Fruit fly (Drosophila melanogaster) whole organism, embryonic: Measurements from ENCODE around the gene Ak3.

Experiments used
- ATbp ChIP-seq: fragments of 200-800 bp; sonication (Bioruptor generic); optimal IDR thresholded peaks from 2 replicates; lab custom pipeline; 2017; ENCODE audit warnings: missing biosample characterization, mild to moderate bottlenecking, missing genetic modification characterization, missing genetic modification reagents
- Abd-B ChIP-seq: fragments of 200-800 bp; sonication (Bioruptor generic); optimal IDR thresholded peaks from 2 replicates; lab custom pipeline; 2018; ENCODE audit warnings: missing biosample characterization, mild to moderate bottlenecking, missing genetic modification characterization, moderate library complexity
- CG10274 ChIP-seq: fragments of 200-800 bp; sonication (Bioruptor generic); optimal IDR thresholded peaks from 3 replicates; lab custom pipeline; 2017; ENCODE audit warnings: missing biosample characterization, mild to moderate bottlenecking, missing genetic modification characterization
- CG11560 ChIP-seq: fragments of 200-800 bp; sonication (Bioruptor generic); IDR thresholded peaks from 3 replicates; pipeline ENCODE4 v1.3.6; 2022; ENCODE audit warnings: missing biosample characterization, missing genetic modification characterization
- CG1233 ChIP-seq: fragments of 200-800 bp; sonication (Bioruptor generic); optimal IDR thresholded peaks from 4 replicates; lab custom pipeline; 2018; ENCODE audit warnings: missing biosample characterization, mild to moderate bottlenecking, missing genetic modification characterization
- CG13775 ChIP-seq: fragments of 200-800 bp; sonication (Bioruptor generic); optimal IDR thresholded peaks from 3 replicates; lab custom pipeline; 2017; ENCODE audit warnings: missing biosample characterization, mild to moderate bottlenecking, missing genetic modification characterization
- CG15514 ChIP-seq: fragments of 200-800 bp; sonication (Bioruptor generic); optimal IDR thresholded peaks from 3 replicates; lab custom pipeline; 2017; ENCODE audit warnings: missing biosample characterization, missing genetic modification characterization, mild to moderate bottlenecking, moderate library complexity, missing genetic modification reagents
- CG17186 ChIP-seq: fragments of 200-800 bp; sonication (Bioruptor generic); optimal IDR thresholded peaks from 3 replicates; lab custom pipeline; 2017; ENCODE audit warnings: missing biosample characterization, missing genetic modification reagents, missing genetic modification characterization
- CG17361 ChIP-seq: fragments of 200-800 bp; sonication (Bioruptor generic); IDR thresholded peaks from 3 replicates; pipeline ENCODE4 v1.3.6; 2022; ENCODE audit warnings: missing biosample characterization, missing genetic modification characterization
- CG17568 ChIP-seq: fragments of 200-800 bp; sonication (Bioruptor generic); optimal IDR thresholded peaks from 2 replicates; lab custom pipeline; 2018; ENCODE audit warnings: missing biosample characterization, mild to moderate bottlenecking, missing genetic modification characterization, moderate library complexity
- CG31365 ChIP-seq: fragments of 200-800 bp; sonication (Bioruptor generic); optimal IDR thresholded peaks from 2 replicates; lab custom pipeline; 2018; ENCODE audit warnings: missing biosample characterization, mild to moderate bottlenecking, missing genetic modification characterization
- CG33213 ChIP-seq: fragments of 200-800 bp; sonication (Bioruptor generic); optimal IDR thresholded peaks from 3 replicates; lab custom pipeline; 2016; ENCODE audit warnings: missing biosample characterization, missing genetic modification characterization
- CG3407 ChIP-seq: fragments of 200-800 bp; sonication (Bioruptor generic); optimal IDR thresholded peaks from 2 replicates; lab custom pipeline; 2018; ENCODE audit warnings: missing biosample characterization, mild to moderate bottlenecking, missing genetic modification characterization
- CG3995 ChIP-seq: fragments of 200-800 bp; sonication (Bioruptor generic); optimal IDR thresholded peaks from 3 replicates; lab custom pipeline; 2016; ENCODE audit warnings: missing biosample characterization, missing genetic modification characterization
- CG4404 ChIP-seq: fragments of 200-800 bp; sonication (Bioruptor generic); IDR thresholded peaks from 2 replicates; pipeline ENCODE4 v1.3.6; 2022; ENCODE audit warnings: missing biosample characterization, missing genetic modification characterization
- CG4707 ChIP-seq: fragments of 200-800 bp; sonication (Bioruptor generic); optimal IDR thresholded peaks from 2 replicates; lab custom pipeline; 2018; ENCODE audit warnings: missing biosample characterization, mild to moderate bottlenecking, missing genetic modification characterization, moderate library complexity
- CG4730 ChIP-seq: fragments of 200-800 bp; sonication (Bioruptor generic); IDR thresholded peaks from 2 replicates; pipeline ENCODE4 v1.3.6; 2022; ENCODE audit warnings: missing biosample characterization, missing genetic modification characterization
- CG7745 ChIP-seq: fragments of 200-800 bp; sonication (Bioruptor generic); optimal IDR thresholded peaks from 2 replicates; lab custom pipeline; 2018; ENCODE audit warnings: missing biosample characterization, mild to moderate bottlenecking, missing genetic modification characterization, moderate library complexity
- CG8765 ChIP-seq: fragments of 200-800 bp; sonication (Bioruptor generic); IDR thresholded peaks from 2 replicates; pipeline ENCODE4 v1.3.6; 2022; ENCODE audit warnings: missing biosample characterization, missing genetic modification characterization
- CG8924 ChIP-seq: fragments of 200-800 bp; optimal IDR thresholded peaks from 3 replicates; lab custom pipeline; 2019; ENCODE audit warnings: missing biosample characterization, mild to moderate bottlenecking, missing genetic modification characterization, moderate library complexity
- CG8944 ChIP-seq: fragments of 200-800 bp; sonication (Bioruptor generic); optimal IDR thresholded peaks from 3 replicates; lab custom pipeline; 2016; ENCODE audit warnings: missing biosample characterization, missing genetic modification characterization
- Camta ChIP-seq: fragments of 200-800 bp; sonication (Bioruptor generic); optimal IDR thresholded peaks from 2 replicates; lab custom pipeline; 2016; ENCODE audit warnings: missing biosample characterization, missing genetic modification characterization
- D19A ChIP-seq: fragments of 200-800 bp; optimal IDR thresholded peaks from 3 replicates; lab custom pipeline; 2019; ENCODE audit warnings: missing biosample characterization, mild to moderate bottlenecking, missing genetic modification characterization, moderate library complexity
- Dfd ChIP-seq, 2 experiments: fragments of >200 bp; optimal IDR thresholded peaks; 2 replicates each; lab custom pipeline; 2017; ENCODE audit warnings: missing biosample characterization in 2 of 2, missing genetic modification characterization in 2 of 2
- Doc3 ChIP-seq: fragments of 200-800 bp; sonication (Bioruptor generic); IDR thresholded peaks from 3 replicates; pipeline ENCODE4 v1.3.6; 2022; ENCODE audit warnings: missing biosample characterization, missing genetic modification characterization; ENCODE audit not compliant: partially characterized antibody
- H2.0 ChIP-seq: fragments of 200-800 bp; sonication (Bioruptor generic); IDR thresholded peaks from 2 replicates; pipeline ENCODE4 v1.3.6; 2022; ENCODE audit warnings: missing biosample characterization, missing genetic modification characterization
- HmgD ChIP-seq: fragments of 200-800 bp; sonication (Bioruptor generic); optimal IDR thresholded peaks from 3 replicates; lab custom pipeline; 2016; ENCODE audit warnings: missing biosample characterization, missing genetic modification characterization
- Hr3 ChIP-seq: fragments of 200-800 bp; sonication (Bioruptor generic); optimal IDR thresholded peaks from 3 replicates; lab custom pipeline; 2016; ENCODE audit warnings: missing biosample characterization, missing genetic modification characterization
- Lim3 ChIP-seq: fragments of 200-800 bp; sonication (Bioruptor generic); IDR thresholded peaks from 2 replicates; pipeline ENCODE4 v1.3.6; 2022; ENCODE audit warnings: missing biosample characterization, missing genetic modification characterization
- Max ChIP-seq: fragments of 200-800 bp; sonication (Bioruptor generic); optimal IDR thresholded peaks from 2 replicates; lab custom pipeline; 2016; ENCODE audit warnings: missing biosample characterization, mild to moderate bottlenecking, missing genetic modification characterization
- Med ChIP-seq: fragments of 200-800 bp; sonication (Bioruptor generic); peaks from one replicate; lab custom pipeline; 2016; ENCODE audit warnings: missing biosample characterization, missing genetic modification characterization, mild to moderate bottlenecking, inconsistent platforms, moderate library complexity
- Sin3A ChIP-seq: fragments of >200 bp; optimal IDR thresholded peaks from 2 replicates; lab custom pipeline; 2018
- ab ChIP-seq: fragments of 200-800 bp; sonication (Bioruptor generic); optimal IDR thresholded peaks from 2 replicates; lab custom pipeline; 2016; ENCODE audit warnings: missing biosample characterization, missing genetic modification characterization
- ash1 ChIP-seq: fragments of 200-800 bp; sonication (Bioruptor generic); optimal IDR thresholded peaks from 2 replicates; lab custom pipeline; 2018; ENCODE audit warnings: missing biosample characterization, mild to moderate bottlenecking, missing genetic modification characterization
- bsh ChIP-seq, 2 experiments: fragments of 200-800 bp; sonication (Bioruptor generic); optimal IDR thresholded peaks; 2 replicates each; lab custom pipeline; 2017 to 2018; ENCODE audit warnings: mild to moderate bottlenecking in 2 of 2, missing biosample characterization in 2 of 2, missing genetic modification characterization in 2 of 2, moderate library complexity in 1 of 2
- corto ChIP-seq: fragments of 200-800 bp; sonication (Bioruptor generic); optimal IDR thresholded peaks from 2 replicates; lab custom pipeline; 2016; ENCODE audit warnings: missing biosample characterization, mild to moderate bottlenecking, missing genetic modification characterization, moderate library complexity
- dm ChIP-seq: fragments of 200-800 bp; sonication (Bioruptor generic); optimal IDR thresholded peaks from 3 replicates; lab custom pipeline; 2016; ENCODE audit warnings: missing biosample characterization, missing genetic modification characterization
- dmrt99B ChIP-seq: fragments of 200-800 bp; sonication (Bioruptor generic); optimal IDR thresholded peaks from 2 replicates; lab custom pipeline; 2018; ENCODE audit warnings: missing biosample characterization, mild to moderate bottlenecking, missing genetic modification characterization, moderate library complexity
- dpn ChIP-seq, 2 experiments: fragments of 200-800 bp; sonication (Bioruptor generic); optimal IDR thresholded peaks; 3 replicates each; lab custom pipeline; 2016; ENCODE audit warnings: missing biosample characterization in 2 of 2, missing genetic modification characterization in 2 of 2
- eyg ChIP-seq: fragments of 200-800 bp; sonication (Bioruptor generic); optimal IDR thresholded peaks from 3 replicates; lab custom pipeline; 2016; ENCODE audit warnings: missing biosample characterization, missing genetic modification characterization
- grn ChIP-seq: fragments of 200-800 bp; sonication (Bioruptor generic); optimal IDR thresholded peaks from 3 replicates; lab custom pipeline; 2017; ENCODE audit warnings: missing biosample characterization, missing genetic modification characterization
- gt ChIP-seq: fragments of 200-800 bp; sonication (Bioruptor generic); IDR thresholded peaks from 2 replicates; pipeline ENCODE4 v1.3.6; 2022; ENCODE audit warnings: missing biosample characterization, missing genetic modification characterization
- her ChIP-seq: fragments of 200-800 bp; sonication (Bioruptor generic); optimal IDR thresholded peaks from 2 replicates; lab custom pipeline; 2016; ENCODE audit warnings: missing biosample characterization, missing genetic modification characterization
- inv ChIP-seq: fragments of 200-800 bp; sonication (Bioruptor generic); IDR thresholded peaks from 2 replicates; pipeline ENCODE4 v1.3.6; 2022; ENCODE audit warnings: missing biosample characterization, missing genetic modification characterization; ENCODE audit not compliant: partially characterized antibody
- lbe ChIP-seq: fragments of 200-800 bp; sonication (Bioruptor generic); optimal IDR thresholded peaks from 2 replicates; lab custom pipeline; 2016; ENCODE audit warnings: missing biosample characterization, mild to moderate bottlenecking, missing genetic modification characterization
- lilli ChIP-seq: fragments of 200-800 bp; sonication (Bioruptor generic); optimal IDR thresholded peaks from 3 replicates; lab custom pipeline; 2016; ENCODE audit warnings: missing biosample characterization, missing genetic modification characterization
- peb ChIP-seq: fragments of 200-800 bp; sonication (Bioruptor generic); IDR thresholded peaks from 2 replicates; pipeline ENCODE4 v1.3.6; 2022; ENCODE audit warnings: missing biosample characterization, missing genetic modification characterization
- prd ChIP-seq, 3 experiments: fragments of >200 bp in 2 of 3; fragments of 200-800 bp in 1 of 3; sonication (Bioruptor generic) in 1 of 3; optimal IDR thresholded peaks in 2 of 3; IDR thresholded peaks in 1 of 3; 2 replicates in 2 of 3; 3 replicates in 1 of 3; pipeline versions ENCODE4 v1.3.6 to Lab custom; 2017 to 2022; ENCODE audit warnings: missing biosample characterization in 1 of 3, missing genetic modification characterization in 1 of 3
- ranshi ChIP-seq: fragments of 200-800 bp; sonication (Bioruptor generic); IDR thresholded peaks from 2 replicates; pipeline ENCODE4 v1.3.6; 2022; ENCODE audit warnings: missing biosample characterization, missing genetic modification characterization
- sima ChIP-seq: fragments of 200-800 bp; sonication (Bioruptor generic); optimal IDR thresholded peaks from 2 replicates; lab custom pipeline; 2016; ENCODE audit warnings: missing biosample characterization, missing genetic modification characterization

Ak3 gene

dm6 chr3R:10884031-10884677 is 5.2 kb downstream of the Ak3 start (continued):
- TF ChIP-seq Doc3 (GFP tag; lab: Robert Waterston, UW) (no peak), Sin3A (no peak), D19A (tag; lab: Kevin White, UChicago) (peak; percentile 82), CG8765 (GFP tag; lab: Robert Waterston, UW) (no peak), CG17361 (GFP tag; lab: Robert Waterston, UW) (peak; percentile 69), CG10274 (GFP tag; lab: Kevin White, UChicago) (peak; percentile 51), CG11560 (tag; lab: Robert Waterston, UW) (peak; percentile 57; the same call in 2 of the 3 replicates), CG13775 (peak; percentile 11), CG4404 (GFP tag; lab: Robert Waterston, UW) (peak; percentile 41), CG7745 (no peak), HmgD (GFP tag; lab: Kevin White, UChicago) (no peak), H2.0 (peak; percentile 70), dm (GFP tag; lab: Kevin White, UChicago) (no peak), Lim3 (peak; percentile 44; the same call in 1 of the 2 replicates), lilli (GFP tag; lab: Kevin White, UChicago) (peak; percentile 53), Med (GFP tag; lab: Kevin White, UChicago) (peak; percentile 88), CG4707 (GFP tag; lab: Kevin White, UChicago) (no peak), CG17568 (GFP tag; lab: Kevin White, UChicago) (peak; percentile 16), CG8944 (GFP tag; lab: Kevin White, UChicago) (no peak), prd (optimal IDR thresholded peaks at IDR 0.05; lab: Kevin White, UChicago) (no peak), prd (GFP tag; IDR thresholded peaks at IDR 0.05; lab: Robert Waterston, UW) (peak; percentile 88), ab (GFP tag; lab: Kevin White, UChicago) (no peak), CG15514 (GFP tag; lab: Kevin White, UChicago) (peak; percentile 66), CG31365 (no peak), sima (GFP tag; lab: Kevin White, UChicago) (no peak), Camta (GFP tag; lab: Kevin White, UChicago) (no peak), CG17186 (GFP tag; lab: Kevin White, UChicago) (no peak), CG3407 (GFP tag; lab: Kevin White, UChicago) (peak; percentile 9), CG3995 (GFP tag; lab: Kevin White, UChicago) (peak; percentile 24), her (no peak), lbe (no peak), peb (GFP tag; lab: Robert Waterston, UW) (peak; percentile 61), Max (peak; percentile 22), CG1233 (GFP tag; lab: Kevin White, UChicago) (peak; percentile 69), dpn (GFP tag; optimal IDR thresholded peaks at IDR 0.05; lab: Kevin White, UChicago) (peak; percentile 6 to 34), ATbp (GFP tag; lab: Kevin White, UChicago) (peak; percentile 46), corto (no peak)

- TF ChIP-seq Dfd (GFP tag; optimal IDR thresholded peaks at IDR 0.05; lab: Kevin White, UChicago), result no peak
- TF ChIP-seq grn, result no peak
- no peak for TF ChIP-seq ash1
- peak; percentile 28 for TF ChIP-seq CG33213 (GFP tag; lab: Kevin White, UChicago)
- TF ChIP-seq Abd-B (GFP tag; lab: Kevin White, UChicago), result peak; percentile 48
- no peak for TF ChIP-seq CG4730 (GFP tag; lab: Robert Waterston, UW)
- no peak for TF ChIP-seq ranshi (GFP tag; lab: Robert Waterston, UW)
- TF ChIP-seq CG4404 (GFP tag; lab: Robert Waterston, UW), result no peak
- peak; percentile 85 for TF ChIP-seq inv (GFP tag; lab: Robert Waterston, UW)
- TF ChIP-seq dmrt99B (tag; lab: Kevin White, UChicago), result no peak
- TF ChIP-seq CG8924 (tag; lab: Kevin White, UChicago), result peak; percentile 10
- peak; percentile 39 for TF ChIP-seq eyg (GFP tag; lab: Kevin White, UChicago)
- TF ChIP-seq bsh (GFP tag; optimal IDR thresholded peaks at IDR 0.05; lab: Kevin White, UChicago), result peak in 1 of 2 experiments; percentile 12
- TF ChIP-seq gt, result no peak
- TF ChIP-seq Hr3 (GFP tag; lab: Kevin White, UChicago), result peak; percentile 23
- TF ChIP-seq CG15514 (GFP tag; lab: Kevin White, UChicago), result peak; percentile 58
These were observed 7.4 kb downstream of the Ak3 start, which contains the start of gene Tpc1 for dm6 chr3R:10881824-10882559. Tpc1 (minus strand) TSS chr3R:10882188.
